Fruit fly (Drosophila melanogaster) whole organism, embryonic: ENCODE results near the gene CG13409.

Source experiments
- Atf3 ChIP-seq: fragments of 200-800 bp; sonication (Bioruptor generic); optimal IDR thresholded peaks from 3 replicates; lab custom pipeline; 2016; ENCODE audit warnings: missing biosample characterization, missing genetic modification characterization
- B-H1 ChIP-seq: fragments of 200-800 bp; sonication (Bioruptor generic); IDR thresholded peaks from 3 replicates; pipeline ENCODE4 v1.3.6; 2022; ENCODE audit warnings: missing biosample characterization, missing genetic modification characterization
- CG10209 ChIP-seq: fragments of 200-800 bp; sonication (Bioruptor generic); optimal IDR thresholded peaks from 3 replicates; lab custom pipeline; 2017; ENCODE audit warnings: missing biosample characterization, mild to moderate bottlenecking, missing genetic modification characterization, missing genetic modification reagents
- CG1024 ChIP-seq: fragments of 200-800 bp; sonication (Bioruptor generic); IDR thresholded peaks from 2 replicates; pipeline ENCODE4 v1.3.6; 2022; ENCODE audit warnings: missing biosample characterization, missing genetic modification characterization
- CG10321 ChIP-seq: fragments of 200-800 bp; sonication (Bioruptor generic); IDR thresholded peaks from 2 replicates; pipeline ENCODE4 v1.3.6; 2022; ENCODE audit warnings: missing biosample characterization, missing genetic modification characterization
- CG11093 ChIP-seq: fragments of 200-800 bp; sonication (Bioruptor generic); IDR thresholded peaks from 3 replicates; pipeline ENCODE4 v1.3.6; 2022; ENCODE audit warnings: missing biosample characterization, missing genetic modification characterization
- CG13624 ChIP-seq: fragments of 200-800 bp; sonication (Bioruptor generic); optimal IDR thresholded peaks from 2 replicates; lab custom pipeline; 2016; ENCODE audit warnings: missing biosample characterization, missing genetic modification characterization
- CG14667 ChIP-seq: fragments of 200-800 bp; sonication (Bioruptor generic); IDR thresholded peaks from 2 replicates; pipeline ENCODE4 v1.3.6; 2022; ENCODE audit warnings: missing biosample characterization, missing genetic modification characterization
- CG15601 ChIP-seq: fragments of 200-800 bp; sonication (Bioruptor generic); optimal IDR thresholded peaks from 3 replicates; lab custom pipeline; 2019; ENCODE audit warnings: missing biosample characterization, mild to moderate bottlenecking, missing genetic modification characterization, moderate library complexity
- CG17359 ChIP-seq: fragments of 200-800 bp; sonication (Bioruptor generic); optimal IDR thresholded peaks from 3 replicates; lab custom pipeline; 2018; ENCODE audit warnings: missing biosample characterization, mild to moderate bottlenecking, missing genetic modification characterization, moderate library complexity
- CG1792 ChIP-seq: fragments of 200-800 bp; sonication (Bioruptor generic); optimal IDR thresholded peaks from 2 replicates; lab custom pipeline; 2016; ENCODE audit warnings: missing biosample characterization, missing genetic modification characterization
- CG2116 ChIP-seq: fragments of 200-800 bp; sonication (Bioruptor generic); optimal IDR thresholded peaks from 3 replicates; lab custom pipeline; 2018; ENCODE audit warnings: missing biosample characterization, mild to moderate bottlenecking, missing genetic modification characterization
- CG2678 ChIP-seq: fragments of 200-800 bp; sonication (Bioruptor generic); optimal IDR thresholded peaks from 3 replicates; lab custom pipeline; 2019; ENCODE audit warnings: missing biosample characterization, mild to moderate bottlenecking, missing genetic modification characterization, moderate library complexity
- CG31365 ChIP-seq: fragments of 200-800 bp; sonication (Bioruptor generic); optimal IDR thresholded peaks from 2 replicates; lab custom pipeline; 2018; ENCODE audit warnings: missing biosample characterization, mild to moderate bottlenecking, missing genetic modification characterization
- CG3847 ChIP-seq: fragments of 200-800 bp; sonication (Bioruptor generic); IDR thresholded peaks from 2 replicates; pipeline ENCODE4 v1.3.6; 2022; ENCODE audit warnings: missing biosample characterization, missing genetic modification characterization
- CG4854 ChIP-seq: fragments of 200-800 bp; sonication (Bioruptor generic); optimal IDR thresholded peaks from 2 replicates; lab custom pipeline; 2016; ENCODE audit warnings: missing biosample characterization, missing genetic modification characterization, inconsistent platforms
- CG6813 ChIP-seq: fragments of 200-800 bp; sonication (Bioruptor generic); optimal IDR thresholded peaks from 2 replicates; lab custom pipeline; 2017; ENCODE audit warnings: missing biosample characterization, missing genetic modification characterization, mild to moderate bottlenecking, moderate library complexity, missing genetic modification reagents
- CG7556 ChIP-seq: fragments of 200-800 bp; sonication (Bioruptor generic); optimal IDR thresholded peaks from 2 replicates; lab custom pipeline; 2017; ENCODE audit warnings: missing biosample characterization, mild to moderate bottlenecking, missing genetic modification characterization
- CG8924 ChIP-seq: fragments of 200-800 bp; optimal IDR thresholded peaks from 3 replicates; lab custom pipeline; 2019; ENCODE audit warnings: missing biosample characterization, mild to moderate bottlenecking, missing genetic modification characterization, moderate library complexity
- CG8944 ChIP-seq: fragments of 200-800 bp; sonication (Bioruptor generic); optimal IDR thresholded peaks from 3 replicates; lab custom pipeline; 2016; ENCODE audit warnings: missing biosample characterization, missing genetic modification characterization
- CG9437 ChIP-seq: fragments of 200-800 bp; sonication (Bioruptor generic); optimal IDR thresholded peaks from 2 replicates; lab custom pipeline; 2018; ENCODE audit warnings: missing biosample characterization, mild to moderate bottlenecking, missing genetic modification characterization
- CTCF ChIP-seq: fragments of 200-800 bp; sonication (Bioruptor generic); optimal IDR thresholded peaks from 2 replicates; lab custom pipeline; 2017; ENCODE audit warnings: missing biosample characterization, mild to moderate bottlenecking, missing genetic modification characterization, moderate library complexity
- D ChIP-seq, 2 experiments: fragments of 200-800 bp in 1 of 2; fragments of >200 bp in 1 of 2; sonication (Bioruptor generic) in 1 of 2; optimal IDR thresholded peaks; 2 replicates in 1 of 2; 3 replicates in 1 of 2; lab custom pipeline; 2017; ENCODE audit warnings: mild to moderate bottlenecking in 1 of 2, missing biosample characterization in 1 of 2, missing genetic modification characterization in 1 of 2, missing genetic modification reagents in 1 of 2
- Deaf1 ChIP-seq: fragments of 200-800 bp; optimal IDR thresholded peaks from 3 replicates; lab custom pipeline; 2019; ENCODE audit warnings: missing biosample characterization, mild to moderate bottlenecking, missing genetic modification characterization, moderate library complexity
- Doc2 ChIP-seq: fragments of 200-800 bp; sonication (Bioruptor generic); IDR thresholded peaks from 2 replicates; pipeline ENCODE4 v1.3.6; 2022; ENCODE audit warnings: missing biosample characterization, missing genetic modification characterization
- Doc3 ChIP-seq: fragments of 200-800 bp; sonication (Bioruptor generic); IDR thresholded peaks from 3 replicates; pipeline ENCODE4 v1.3.6; 2022; ENCODE audit warnings: missing biosample characterization, missing genetic modification characterization; ENCODE audit not compliant: partially characterized antibody
- ERR ChIP-seq: fragments of 200-800 bp; sonication (Bioruptor generic); optimal IDR thresholded peaks from 2 replicates; lab custom pipeline; 2016; ENCODE audit warnings: missing biosample characterization, missing genetic modification characterization
- Elba2 ChIP-seq: fragments of 200-800 bp; sonication (Bioruptor generic); optimal IDR thresholded peaks from 3 replicates; lab custom pipeline; 2016; ENCODE audit warnings: missing biosample characterization, missing genetic modification characterization
- Ets65A ChIP-seq: fragments of 200-800 bp; sonication (Bioruptor generic); peaks from one replicate; lab custom pipeline; 2016; ENCODE audit warnings: missing biosample characterization, missing genetic modification characterization
- HHEX ChIP-seq: fragments of 200-800 bp; sonication (Bioruptor generic); optimal IDR thresholded peaks from 3 replicates; lab custom pipeline; 2017; ENCODE audit warnings: missing biosample characterization, mild to moderate bottlenecking, missing genetic modification characterization, missing genetic modification reagents
- HLHmδ ChIP-seq: fragments of 200-800 bp; sonication (Bioruptor generic); optimal IDR thresholded peaks from 2 replicates; lab custom pipeline; 2018; ENCODE audit warnings: missing biosample characterization, mild to moderate bottlenecking, missing genetic modification characterization, moderate library complexity
- Lim3 ChIP-seq: fragments of 200-800 bp; sonication (Bioruptor generic); IDR thresholded peaks from 2 replicates; pipeline ENCODE4 v1.3.6; 2022; ENCODE audit warnings: missing biosample characterization, missing genetic modification characterization
- NFAT ChIP-seq: fragments of 200-800 bp; sonication (Bioruptor generic); IDR thresholded peaks from 2 replicates; pipeline ENCODE4 v1.3.6; 2022; ENCODE audit warnings: missing biosample characterization, missing genetic modification characterization
- Pdp1 ChIP-seq, 2 experiments: fragments of 200-800 bp; sonication (Bioruptor generic); optimal IDR thresholded peaks; 3 replicates each; lab custom pipeline; 2016; ENCODE audit warnings: missing biosample characterization in 2 of 2, missing genetic modification characterization in 2 of 2, mild to moderate bottlenecking in 1 of 2, moderate library complexity in 1 of 2
- Stat92E ChIP-seq, 3 experiments: fragments of >200 bp in 2 of 3; fragments of 200-800 bp in 1 of 3; sonication (Bioruptor generic) in 1 of 3; optimal IDR thresholded peaks; 2 replicates each; lab custom pipeline; 2017 to 2019; ENCODE audit warnings: missing biosample characterization in 3 of 3, missing genetic modification characterization in 3 of 3, mild to moderate bottlenecking in 1 of 3, moderate library complexity in 1 of 3
- abd-A ChIP-seq: fragments of 200-800 bp; sonication (Bioruptor generic); optimal IDR thresholded peaks from 3 replicates; lab custom pipeline; 2019; ENCODE audit warnings: missing biosample characterization, mild to moderate bottlenecking, missing genetic modification characterization, moderate library complexity
- cato ChIP-seq: fragments of 200-800 bp; sonication (Bioruptor generic); optimal IDR thresholded peaks from 2 replicates; lab custom pipeline; 2016; ENCODE audit warnings: missing biosample characterization, missing genetic modification characterization, borderline replicate concordance
- chm ChIP-seq: fragments of 200-800 bp; sonication (Bioruptor generic); IDR thresholded peaks from 2 replicates; pipeline ENCODE4 v1.3.6; 2022; ENCODE audit warnings: missing biosample characterization, missing genetic modification characterization
- chn ChIP-seq: fragments of 200-800 bp; sonication (Bioruptor generic); optimal IDR thresholded peaks from 2 replicates; lab custom pipeline; 2016; ENCODE audit warnings: missing biosample characterization, missing genetic modification characterization
- corto ChIP-seq: fragments of 200-800 bp; sonication (Bioruptor generic); optimal IDR thresholded peaks from 2 replicates; lab custom pipeline; 2016; ENCODE audit warnings: missing biosample characterization, mild to moderate bottlenecking, missing genetic modification characterization, moderate library complexity
- croc ChIP-seq: fragments of 200-800 bp; sonication (Bioruptor generic); conservative IDR thresholded peaks from 3 replicates; pipeline ENCODE4 v1.3.6; 2022; ENCODE audit warnings: missing biosample characterization, missing genetic modification characterization
- dan ChIP-seq: fragments of 200-800 bp; sonication (Bioruptor generic); IDR thresholded peaks from 2 replicates; pipeline ENCODE4 v1.3.6; 2022; ENCODE audit warnings: missing biosample characterization, missing genetic modification characterization
- danr ChIP-seq: fragments of 200-800 bp; sonication (Bioruptor generic); IDR thresholded peaks from 2 replicates; pipeline ENCODE4 v1.3.6; 2022; ENCODE audit warnings: missing biosample characterization, missing genetic modification characterization
- ftz-f1 ChIP-seq: fragments of 200-800 bp; sonication (Bioruptor generic); optimal IDR thresholded peaks from 2 replicates; lab custom pipeline; 2016; ENCODE audit warnings: missing biosample characterization, missing genetic modification characterization
- gcm ChIP-seq: fragments of 200-800 bp; sonication (Bioruptor generic); optimal IDR thresholded peaks from 2 replicates; lab custom pipeline; 2019; ENCODE audit warnings: missing biosample characterization, mild to moderate bottlenecking, missing genetic modification characterization, moderate library complexity
- ind ChIP-seq: fragments of 200-800 bp; sonication (Bioruptor generic); optimal IDR thresholded peaks from 3 replicates; lab custom pipeline; 2016; ENCODE audit warnings: missing biosample characterization, missing genetic modification characterization
- kni ChIP-seq: fragments of 200-800 bp; sonication (Bioruptor generic); optimal IDR thresholded peaks from 3 replicates; lab custom pipeline; 2017; ENCODE audit warnings: mild to moderate bottlenecking, missing biosample characterization, missing genetic modification reagents, missing genetic modification characterization
- pros ChIP-seq: fragments of 200-800 bp; sonication (Bioruptor generic); optimal IDR thresholded peaks from 3 replicates; lab custom pipeline; 2019; ENCODE audit warnings: missing biosample characterization, mild to moderate bottlenecking, missing genetic modification characterization, moderate library complexity
- tll ChIP-seq, 2 experiments: fragments of 200-800 bp in 1 of 2; fragments of >200 bp in 1 of 2; sonication (Bioruptor generic) in 1 of 2; optimal IDR thresholded peaks; 2 replicates each; lab custom pipeline; 2017 to 2019; ENCODE audit warnings: missing biosample characterization in 2 of 2, missing genetic modification characterization in 2 of 2, mild to moderate bottlenecking in 1 of 2, moderate library complexity in 1 of 2
- zf30C ChIP-seq: fragments of 200-800 bp; sonication (Bioruptor generic); optimal IDR thresholded peaks from 3 replicates; lab custom pipeline; 2018; ENCODE audit warnings: missing biosample characterization, mild to moderate bottlenecking, missing genetic modification characterization

The CG13409 gene

dm6 chr3R:22023041-22023626 lies 8.6 kb downstream of the CG13409 start, which contains the start of the genes Mitofilin and mRpL35 (continued):
- TF ChIP-seq ERR (GFP tag; lab: Kevin White, UChicago), result no peak
- no peak for TF ChIP-seq cato
- no peak for TF ChIP-seq pros
- TF ChIP-seq CG13624 (GFP tag; lab: Kevin White, UChicago), result peak; percentile 36
- no peak for TF ChIP-seq CG10321 (GFP tag; lab: Robert Waterston, UW)
- no peak for TF ChIP-seq CG3847 (GFP tag; lab: Robert Waterston, UW)
- TF ChIP-seq D (optimal IDR thresholded peaks at IDR 0.05; lab: Kevin White, UChicago), result no peak
- no peak for TF ChIP-seq D (GFP tag; optimal IDR thresholded peaks at IDR 0.05; lab: Kevin White, UChicago)
- TF ChIP-seq Doc3 (GFP tag; lab: Robert Waterston, UW), result 0 out of 3 replicates have a peak, but pooled peaks have one; percentile 37
- no peak for TF ChIP-seq chm
- TF ChIP-seq croc (GFP tag; lab: Robert Waterston, UW), result no peak
- no peak for TF ChIP-seq CG10209 (GFP tag; lab: Kevin White, UChicago)
- TF ChIP-seq CG1792 (GFP tag; lab: Kevin White, UChicago), result peak; percentile 39
- no peak for TF ChIP-seq corto (GFP tag; lab: Kevin White, UChicago)
- TF ChIP-seq chn, result peak; percentile 33
- no peak for TF ChIP-seq Stat92E (GFP tag; optimal IDR thresholded peaks at IDR 0.05; lab: Kevin White, UChicago)
- peak in 1 of 2 experiments; percentile 59 for TF ChIP-seq tll (GFP tag; optimal IDR thresholded peaks at IDR 0.05; lab: Kevin White, UChicago)
- peak; percentile 63 for TF ChIP-seq CG8944 (GFP tag; lab: Kevin White, UChicago)
- TF ChIP-seq CTCF, result no peak
- peak; percentile 40 for TF ChIP-seq Deaf1
- no peak for TF ChIP-seq CG1024 (GFP tag; lab: Robert Waterston, UW)
- no peak for TF ChIP-seq danr (GFP tag; lab: Robert Waterston, UW)
- no peak for TF ChIP-seq zf30C (GFP tag; lab: Kevin White, UChicago)
- peak; percentile 43 for TF ChIP-seq CG2116 (GFP tag; lab: Kevin White, UChicago)
- TF ChIP-seq dan (GFP tag; lab: Robert Waterston, UW), result no peak
- TF ChIP-seq CG11093 (GFP tag; lab: Robert Waterston, UW), result no peak
- TF ChIP-seq CG2678, result no peak
- TF ChIP-seq CG9437 (GFP tag; lab: Kevin White, UChicago), result peak; percentile 99
- TF ChIP-seq ind (GFP tag; lab: Kevin White, UChicago), result peak; percentile 44
- TF ChIP-seq CG8924 (tag; lab: Kevin White, UChicago), result peak; percentile 36
- peak; percentile 90 for TF ChIP-seq Ets65A
- no peak for TF ChIP-seq Elba2 (GFP tag; lab: Kevin White, UChicago)
- TF ChIP-seq CG14667 (GFP tag; lab: Robert Waterston, UW), result no peak
- TF ChIP-seq HHEX (GFP tag; lab: Kevin White, UChicago), result no peak
- TF ChIP-seq abd-A (tag; lab: Kevin White, UChicago), result no peak
- no peak for TF ChIP-seq CG17359 (tag; lab: Kevin White, UChicago)
- TF ChIP-seq ftz-f1 (GFP tag; lab: Kevin White, UChicago), result no peak
- peak; percentile 62 to 98 for TF ChIP-seq Pdp1 (GFP tag; optimal IDR thresholded peaks at IDR 0.05; lab: Kevin White, UChicago)
- no peak for TF ChIP-seq Atf3 (GFP tag; lab: Kevin White, UChicago)
- TF ChIP-seq kni (GFP tag; lab: Kevin White, UChicago), result peak; percentile 2
- peak; percentile 46; the same call in 1 of the 2 replicates for TF ChIP-seq NFAT (GFP tag; lab: Robert Waterston, UW)
- TF ChIP-seq B-H1, result no peak
- peak; percentile 20 for TF ChIP-seq CG7556
- TF ChIP-seq CG31365 (tag; lab: Kevin White, UChicago), result no peak
- TF ChIP-seq gcm (GFP tag; lab: Kevin White, UChicago), result no peak
- no peak for TF ChIP-seq Lim3
- no peak for TF ChIP-seq HLHmδ (GFP tag; lab: Kevin White, UChicago)
- no peak for TF ChIP-seq CG6813 (GFP tag; lab: Kevin White, UChicago)
- no peak for TF ChIP-seq CG4854 (GFP tag; lab: Kevin White, UChicago)
- no peak for TF ChIP-seq CG15601
- no peak for TF ChIP-seq Doc2 (GFP tag; lab: Robert Waterston, UW)
